Worm (Caenorhabditis elegans): ENCODE measurements around the gene srh-234.

DNA sequence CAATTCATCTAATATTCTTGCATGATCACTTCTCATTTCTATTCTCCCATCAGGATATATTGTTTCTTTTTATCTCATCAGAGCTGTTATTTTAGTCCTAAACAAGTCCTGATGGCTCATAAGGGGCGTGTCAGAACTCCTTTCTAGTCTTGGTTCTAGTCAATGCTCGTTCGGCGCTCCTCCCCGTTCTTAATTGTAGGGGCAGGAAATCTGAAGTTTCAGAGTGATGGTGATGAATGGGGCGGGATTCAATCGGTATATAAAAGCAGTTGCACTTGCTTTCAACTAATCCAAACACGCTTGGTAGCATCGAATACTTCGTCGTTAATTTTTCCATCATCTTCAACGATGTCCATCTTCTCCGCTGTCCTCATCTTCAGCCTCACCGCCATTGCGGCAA lies 20.6 kb upstream of the srh-234 start, which contains the start of gene C12D5.4:
- TF ChIP-seq ama-1 (optimal IDR thresholded peaks at IDR 0.05) (no peak), aly-1 (tag; optimal IDR thresholded peaks at IDR 0.05) (no peak), B0310.2 (tag; optimal IDR thresholded peaks at IDR 0.05) (no peak), sea-1 (GFP tag; conservative IDR thresholded peaks at IDR 0.05) (no peak), tbx-37 (GFP tag; conservative IDR thresholded peaks at IDR 0.05) (no peak), ets-7 (tag; optimal IDR thresholded peaks at IDR 0.05) (no peak), ceh-13 (GFP tag; optimal IDR thresholded peaks at IDR 0.05) (no peak), ceh-36 (tag; optimal IDR thresholded peaks at IDR 0.05) (no peak), hnd-1 (tag; optimal IDR thresholded peaks at IDR 0.05) (no peak)
